Worm (Caenorhabditis elegans): ENCODE data around the gene C36H8.1.

DNA sequence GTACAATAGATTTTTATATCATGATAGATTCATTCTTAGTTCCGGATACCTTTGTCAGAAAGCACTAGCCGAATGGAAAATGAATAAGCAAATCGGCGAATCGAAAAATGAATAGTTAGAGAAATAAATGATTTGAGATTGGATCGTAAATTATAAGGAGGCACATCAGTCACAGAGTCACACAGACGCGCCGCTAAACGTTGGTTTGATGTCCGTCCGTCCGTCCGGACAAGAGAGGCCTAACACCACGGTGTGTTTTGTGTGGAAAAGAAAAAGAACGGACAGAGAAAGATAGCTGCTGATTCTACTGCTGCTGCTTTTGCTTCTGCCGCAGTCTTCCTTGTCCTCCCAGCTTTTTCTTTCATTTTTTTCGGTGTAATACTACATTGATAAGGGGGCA is 43.7 kb downstream of the C36H8.1 start:
- no peak for TF ChIP-seq skn-1 (tag; optimal IDR thresholded peaks at IDR 0.05)
- no peak for TF ChIP-seq ceh-82 (tag; optimal IDR thresholded peaks at IDR 0.05)
- no peak for TF ChIP-seq zag-1 (tag; optimal IDR thresholded peaks at IDR 0.05)
- TF ChIP-seq unc-39 (tag; optimal IDR thresholded peaks at IDR 0.05) = no peak
- no peak for TF ChIP-seq nhr-25 (tag; optimal IDR thresholded peaks at IDR 0.05)
- TF ChIP-seq fos-1 (tag; optimal IDR thresholded peaks at IDR 0.05) = peak; percentile 15
- no peak for TF ChIP-seq snpc-4 (tag; optimal IDR thresholded peaks at IDR 0.05)
